Worm (Caenorhabditis elegans) whole organism, L2 larva: Measurements from ENCODE around the gene usp-4.
A peak's percentile ranks its signal among the peaks of the same experiment; 100 is the strongest.

Experiments used
- R02D3.7 ChIP-seq: fragments of 150-350 bp; optimal IDR thresholded peaks from 2 replicates; lab custom pipeline; 2014; ENCODE audit warnings: missing biosample characterization, missing genetic modification characterization
- alr-1 ChIP-seq: fragments of 150-350 bp; optimal IDR thresholded peaks from 2 replicates; lab custom pipeline; 2014; ENCODE audit warnings: missing biosample characterization, missing genetic modification characterization
- ama-1 ChIP-seq: fragments of 150-350 bp; optimal IDR thresholded peaks from 2 replicates; lab custom pipeline; 2018; ENCODE audit warnings: inconsistent platforms
- egl-27 ChIP-seq: sonication (generic microtip); optimal IDR thresholded peaks from 3 replicates; lab custom pipeline; 2017; ENCODE audit warnings: missing biosample characterization, missing genetic modification reagents, missing genetic modification characterization
- nhr-25 ChIP-seq: fragments of 150-350 bp; sonication (generic microtip); optimal IDR thresholded peaks from 3 replicates; lab custom pipeline; 2014; ENCODE audit warnings: missing biosample characterization, missing genetic modification characterization
- ztf-4 ChIP-seq: fragments of 150-350 bp; optimal IDR thresholded peaks from 2 replicates; lab custom pipeline; 2014; ENCODE audit warnings: missing biosample characterization, missing genetic modification characterization

- peak; percentile 81 for TF ChIP-seq egl-27 (tag; lab: Kevin White, UChicago)
- no peak for TF ChIP-seq alr-1 (tag; lab: Kevin White, UChicago)
- TF ChIP-seq ztf-4, result peak; percentile 77
- TF ChIP-seq ama-1 (lab: Kevin White, UChicago), result no peak
- TF ChIP-seq R02D3.7 (tag; lab: Kevin White, UChicago), result no peak
- TF ChIP-seq nhr-25 (tag; lab: Kevin White, UChicago), result peak; percentile 83
Observed at ce11 chrIV:6756374-6756773, 737 bp upstream of the usp-4 start.
